Worm (Caenorhabditis elegans) whole organism, late embryonic: ENCODE data around the gene ZC262.13.

ENCODE experiments used
- ceh-14 ChIP-seq: sonication (generic microtip); optimal IDR thresholded peaks from 2 replicates; lab custom pipeline; 2016; ENCODE audit warnings: missing genotype, missing genetic modification characterization, missing compliant biosample characterization
- ceh-9 ChIP-seq: sonication (generic microtip); optimal IDR thresholded peaks from 2 replicates; lab custom pipeline; 2016; ENCODE audit warnings: mild to moderate bottlenecking, missing genetic modification characterization, inconsistent platforms, missing compliant biosample characterization
- tbx-2 ChIP-seq: sonication (generic microtip); optimal IDR thresholded peaks from 2 replicates; lab custom pipeline; 2016; ENCODE audit warnings: missing genetic modification characterization, missing compliant biosample characterization

DNA sequence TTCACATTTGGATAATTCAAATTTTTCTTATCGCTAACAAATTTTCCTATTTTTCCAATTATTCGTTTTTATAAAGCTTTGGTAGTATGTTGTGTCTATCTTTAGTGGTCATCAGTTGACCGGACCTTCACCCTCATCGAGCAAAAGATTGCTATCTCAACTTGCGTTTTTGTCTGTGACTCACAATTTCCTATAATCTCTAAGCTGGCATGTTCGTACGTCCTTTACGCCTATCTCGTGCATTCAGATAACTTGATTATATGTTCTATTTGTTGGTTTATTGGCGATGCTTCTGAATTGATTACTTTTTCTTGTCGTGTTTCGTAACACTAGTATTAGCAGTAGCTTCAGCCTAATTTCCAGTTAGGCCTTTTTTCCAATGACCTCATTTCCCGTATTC is 46.4 kb upstream of the ZC262.13 start:
- TF ChIP-seq ceh-9 (tag; lab: Kevin White, UChicago) (no peak), tbx-2 (tag; lab: Kevin White, UChicago) (no peak), ceh-14 (tag; lab: Kevin White, UChicago) (no peak)
